Worm (Caenorhabditis elegans): ENCODE data around the gene F07A11.5.

F07A11.5 gene

ce11 chrII:11634057-11634676 lies 22.1 kb downstream of the F07A11.5 start (continued):
- no peak for TF ChIP-seq Y67H2A.10 (GFP tag; conservative IDR thresholded peaks at IDR 0.05)
- peak; percentile 7 for TF ChIP-seq snpc-3.4 (tag; optimal IDR thresholded peaks at IDR 0.05)
- peak; percentile 58 for TF ChIP-seq nhr-90 (tag; optimal IDR thresholded peaks at IDR 0.05)
- no peak for TF ChIP-seq nhr-27 (tag; optimal IDR thresholded peaks at IDR 0.05)
- TF ChIP-seq bed-1 (GFP tag; IDR thresholded peaks at IDR 0.05): no peak
- TF ChIP-seq madf-10 (tag; optimal IDR thresholded peaks at IDR 0.05): peak; percentile 94
- TF ChIP-seq hlh-26 (GFP tag; conservative IDR thresholded peaks at IDR 0.05): no peak
- peak; percentile 76 for TF ChIP-seq lir-1 (GFP tag; conservative IDR thresholded peaks at IDR 0.05)
- TF ChIP-seq efl-1 (GFP tag; optimal IDR thresholded peaks at IDR 0.05): no peak
- TF ChIP-seq hmg-1.2 (GFP tag; IDR thresholded peaks at IDR 0.05): peak; percentile 95
- no peak for TF ChIP-seq madf-8 (GFP tag; conservative IDR thresholded peaks at IDR 0.05)
- TF ChIP-seq madf-3 (GFP tag; IDR thresholded peaks at IDR 0.05): no peak
- no peak for TF ChIP-seq ets-4 (GFP tag; optimal IDR thresholded peaks at IDR 0.05)
- TF ChIP-seq xnd-1 (tag; optimal IDR thresholded peaks at IDR 0.05): no peak
- peak; percentile 32; the same call in 1 of the 2 replicates for TF ChIP-seq madf-6 (GFP tag; IDR thresholded peaks at IDR 0.05)
- TF ChIP-seq nfya-1 (tag; optimal IDR thresholded peaks at IDR 0.05; ENCODE audit: borderline replicate concordance, insufficient read depth): no peak
- no peak for TF ChIP-seq nhr-179 (tag; optimal IDR thresholded peaks at IDR 0.05)
- TF ChIP-seq gei-17 (GFP tag; optimal IDR thresholded peaks at IDR 0.05): peak; percentile 70
- TF ChIP-seq chd-7 (tag; optimal IDR thresholded peaks at IDR 0.05): peak; percentile 94
- TF ChIP-seq akir-1 (GFP tag; optimal IDR thresholded peaks at IDR 0.05): peak; percentile 5
- TF ChIP-seq let-607 (tag; optimal IDR thresholded peaks at IDR 0.05): peak; percentile 87 to 89
- peak; percentile 23; the same call in 1 of the 2 replicates for TF ChIP-seq let-526 (GFP tag; IDR thresholded peaks at IDR 0.05)
- peak; percentile 89 for TF ChIP-seq ztf-26 (tag; optimal IDR thresholded peaks at IDR 0.05)
- TF ChIP-seq rpc-1 (optimal IDR thresholded peaks at IDR 0.05): no peak
- no peak for TF ChIP-seq rpc-1 (tag; optimal IDR thresholded peaks at IDR 0.05)
- no peak for TF ChIP-seq F55B11.4 (tag; optimal IDR thresholded peaks at IDR 0.05; ENCODE audit: borderline replicate concordance, insufficient read depth)
- TF ChIP-seq ceh-79 (tag; optimal IDR thresholded peaks at IDR 0.05): no peak
- no peak for TF ChIP-seq Y79H2A.3 (GFP tag; conservative IDR thresholded peaks at IDR 0.05)
- no peak for TF ChIP-seq Y56A3A.18 (GFP tag; IDR thresholded peaks at IDR 0.05)
- peak; percentile 39 for TF ChIP-seq die-1 (tag; optimal IDR thresholded peaks at IDR 0.05)
- TF ChIP-seq nhr-80 (tag; optimal IDR thresholded peaks at IDR 0.05): peak; percentile 85
- TF ChIP-seq dpff-1 (tag; optimal IDR thresholded peaks at IDR 0.05): no peak
- TF ChIP-seq ccch-3 (GFP tag; optimal IDR thresholded peaks at IDR 0.05): no peak
- peak; percentile 93 for TF ChIP-seq K12H6.12 (tag; optimal IDR thresholded peaks at IDR 0.05)
- TF ChIP-seq B0336.3 (GFP tag; IDR thresholded peaks at IDR 0.05): peak; percentile 75; the same call in 1 of the 2 replicates
- peak; percentile 67 for TF ChIP-seq repo-1 (tag; optimal IDR thresholded peaks at IDR 0.05)
- no peak for TF ChIP-seq B0019.2 (GFP tag; conservative IDR thresholded peaks at IDR 0.05)
- no peak for TF ChIP-seq mel-28 (tag; optimal IDR thresholded peaks at IDR 0.05; ENCODE audit: borderline replicate concordance)
- 0 out of 2 replicates have a peak, but pooled peaks have one; percentile 36 for TF ChIP-seq ceh-91 (GFP tag; IDR thresholded peaks at IDR 0.05)
- no peak for TF ChIP-seq sea-2 (GFP tag; IDR thresholded peaks at IDR 0.05)
- no peak for TF ChIP-seq nhr-120 (GFP tag; IDR thresholded peaks at IDR 0.05)
- peak; percentile 69 for TF ChIP-seq somi-1 (GFP tag; optimal IDR thresholded peaks at IDR 0.05)
- TF ChIP-seq dox-1 (GFP tag; IDR thresholded peaks at IDR 0.05): peak; percentile 91
- peak; percentile 23 for TF ChIP-seq F52B5.7 (tag; optimal IDR thresholded peaks at IDR 0.05)
- peak; percentile 85 for TF ChIP-seq ceh-27 (GFP tag; optimal IDR thresholded peaks at IDR 0.05)
- peak; percentile 38 for TF ChIP-seq unc-62 (GFP tag; optimal IDR thresholded peaks at IDR 0.05)
- peak; percentile 63; the same call in 1 of the 2 replicates for TF ChIP-seq lin-26 (GFP tag; IDR thresholded peaks at IDR 0.05)
- no peak for TF ChIP-seq ztf-28 (GFP tag; IDR thresholded peaks at IDR 0.05)
- TF ChIP-seq attf-6 (GFP tag; IDR thresholded peaks at IDR 0.05): no peak

Data from whole organism, young adult.